Worm (Caenorhabditis elegans): Measurements from ENCODE around the gene D1086.6.

DNA sequence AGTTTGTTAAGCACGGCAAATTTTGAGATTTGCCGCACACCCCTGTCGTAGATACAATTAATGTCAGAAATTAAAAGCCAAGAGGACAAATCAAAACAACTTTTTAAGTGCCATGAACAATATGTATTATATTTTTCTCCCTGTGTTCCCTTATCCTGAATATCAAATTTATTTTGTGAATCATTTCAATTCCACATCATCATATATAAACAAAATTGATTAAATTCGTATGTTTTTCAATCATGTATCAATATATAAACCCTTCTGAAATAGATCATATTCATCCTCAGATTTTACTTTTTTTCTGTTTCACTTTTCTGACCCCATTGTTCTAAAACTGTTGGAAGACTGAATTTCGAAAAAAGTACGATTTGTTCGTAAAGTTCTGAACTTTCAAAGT, 5.4 kb upstream of the D1086.6 start, which contains the start of gene D1086.11:
- TF ChIP-seq aly-1 (tag; optimal IDR thresholded peaks at IDR 0.05) (no peak), ama-1 (optimal IDR thresholded peaks at IDR 0.05) (no peak), scrt-1 (GFP tag; IDR thresholded peaks at IDR 0.05) (no peak), tbx-37 (GFP tag; conservative IDR thresholded peaks at IDR 0.05) (no peak), pes-1 (GFP tag; IDR thresholded peaks at IDR 0.05) (no peak), ets-7 (tag; optimal IDR thresholded peaks at IDR 0.05) (no peak), tbx-11 (GFP tag; IDR thresholded peaks at IDR 0.05) (no peak), ceh-13 (GFP tag; optimal IDR thresholded peaks at IDR 0.05) (no peak), B0310.2 (tag; optimal IDR thresholded peaks at IDR 0.05) (no peak), sea-1 (GFP tag; conservative IDR thresholded peaks at IDR 0.05) (no peak), hmbx-1 (tag; optimal IDR thresholded peaks at IDR 0.05) (no peak)

Data from whole organism, early embryonic.